Fruit fly (Drosophila melanogaster) whole organism, adult: ENCODE measurements around the gene Ir25a.

Source experiments
- CG11617 ChIP-seq: fragments of 200-800 bp; sonication (Bioruptor generic); optimal IDR thresholded peaks from 2 replicates; lab custom pipeline; 2017; ENCODE audit warnings: mild to moderate bottlenecking, missing biosample characterization, missing genetic modification reagents, missing genetic modification characterization
- CG12768 ChIP-seq: fragments of 200-800 bp; sonication (Bioruptor generic); optimal IDR thresholded peaks from 2 replicates; lab custom pipeline; 2017; ENCODE audit warnings: missing biosample characterization, missing genetic modification characterization, mild to moderate bottlenecking, moderate library complexity, missing genetic modification reagents
- CG14711 ChIP-seq: fragments of 200-800 bp; sonication (Bioruptor generic); optimal IDR thresholded peaks from 2 replicates; lab custom pipeline; 2018; ENCODE audit warnings: missing biosample characterization, mild to moderate bottlenecking, missing genetic modification characterization, moderate library complexity
- CG1620 ChIP-seq: fragments of 200-800 bp; sonication (Bioruptor generic); optimal IDR thresholded peaks from 2 replicates; lab custom pipeline; 2016; ENCODE audit warnings: missing biosample characterization, missing genetic modification characterization
- CG33017 ChIP-seq: fragments of 200-800 bp; sonication (Bioruptor generic); optimal IDR thresholded peaks from 2 replicates; lab custom pipeline; 2018; ENCODE audit warnings: missing biosample characterization, mild to moderate bottlenecking, missing genetic modification characterization, moderate library complexity
- CG5204 ChIP-seq: fragments of 200-800 bp; sonication (Bioruptor generic); optimal IDR thresholded peaks from 2 replicates; lab custom pipeline; 2016; ENCODE audit warnings: missing biosample characterization, missing genetic modification characterization
- CG7045 ChIP-seq: fragments of 200-800 bp; sonication (Bioruptor generic); optimal IDR thresholded peaks from 2 replicates; lab custom pipeline; 2017; ENCODE audit warnings: missing biosample characterization, mild to moderate bottlenecking, missing genetic modification characterization
- CG7101 ChIP-seq: fragments of 200-800 bp; sonication (Bioruptor generic); optimal IDR thresholded peaks from 2 replicates; lab custom pipeline; 2018; ENCODE audit warnings: missing biosample characterization, mild to moderate bottlenecking, missing genetic modification characterization, moderate library complexity
- Clk ChIP-seq: fragments of 200-800 bp; sonication (Bioruptor generic); optimal IDR thresholded peaks from 2 replicates; lab custom pipeline; 2017; ENCODE audit warnings: missing biosample characterization, missing genetic modification characterization
- Crg-1 ChIP-seq: fragments of 200-800 bp; sonication (Bioruptor generic); optimal IDR thresholded peaks from 2 replicates; lab custom pipeline; 2016; ENCODE audit warnings: missing biosample characterization, missing genetic modification characterization
- Hr96 ChIP-seq: fragments of 200-800 bp; sonication (Bioruptor generic); optimal IDR thresholded peaks from 2 replicates; lab custom pipeline; 2016; ENCODE audit warnings: missing biosample characterization, missing genetic modification characterization
- Mnt ChIP-seq: fragments of 200-800 bp; sonication (Bioruptor generic); optimal IDR thresholded peaks from 2 replicates; lab custom pipeline; 2016; ENCODE audit warnings: missing biosample characterization, mild to moderate bottlenecking, missing genetic modification characterization
- bab1 ChIP-seq: fragments of 200-800 bp; sonication (Bioruptor generic); optimal IDR thresholded peaks from 3 replicates; lab custom pipeline; 2019; ENCODE audit warnings: missing biosample characterization, mild to moderate bottlenecking, missing genetic modification characterization, moderate library complexity
- cic ChIP-seq: fragments of 200-800 bp; sonication (Bioruptor generic); optimal IDR thresholded peaks from 2 replicates; lab custom pipeline; 2017; ENCODE audit warnings: missing biosample characterization, mild to moderate bottlenecking, missing genetic modification characterization, moderate library complexity
- cnc ChIP-seq, 2 experiments: fragments of >200 bp; optimal IDR thresholded peaks; 2 replicates each; lab custom pipeline; 2017
- kay ChIP-seq: fragments of 200-800 bp; sonication (Bioruptor generic); peaks from one replicate; lab custom pipeline; 2016; ENCODE audit warnings: missing biosample characterization, missing genetic modification characterization, borderline replicate concordance
- ovo ChIP-seq: fragments of 200-800 bp; sonication (Bioruptor generic); optimal IDR thresholded peaks from 2 replicates; lab custom pipeline; 2016; ENCODE audit warnings: missing biosample characterization, missing genetic modification characterization
- pad ChIP-seq: fragments of 200-800 bp; sonication (Bioruptor generic); optimal IDR thresholded peaks from 3 replicates; lab custom pipeline; 2017; ENCODE audit warnings: missing biosample characterization, missing genetic modification characterization, mild to moderate bottlenecking, moderate library complexity, missing genetic modification reagents
- tj ChIP-seq: fragments of 200-800 bp; sonication (Bioruptor generic); optimal IDR thresholded peaks from 3 replicates; lab custom pipeline; 2017; ENCODE audit warnings: missing biosample characterization, mild to moderate bottlenecking, missing genetic modification characterization, moderate library complexity
- toe ChIP-seq: fragments of 200-800 bp; sonication (Bioruptor generic); optimal IDR thresholded peaks from 2 replicates; lab custom pipeline; 2016; ENCODE audit warnings: missing biosample characterization, missing genetic modification characterization

Ir25a gene

dm6 chr2L:4835091-4835689 is at the start of gene Ir25a:
Ir25a (minus strand) TSS chr2L:4835300.
- TF ChIP-seq CG5204 (GFP tag; lab: Kevin White, UChicago): no peak
- TF ChIP-seq kay (GFP tag; lab: Kevin White, UChicago): peak; percentile 96
- no peak for TF ChIP-seq Mnt (GFP tag; lab: Kevin White, UChicago)
- TF ChIP-seq CG11617 (GFP tag; lab: Kevin White, UChicago): no peak
- TF ChIP-seq CG7045: no peak

- TF ChIP-seq kay (GFP tag; lab: Kevin White, UChicago) (no peak), tj (peak; percentile 15), Mnt (GFP tag; lab: Kevin White, UChicago) (peak; percentile 7), cic (GFP tag; lab: Kevin White, UChicago) (no peak)
Observed at dm6 chr2L:4883023-4883392, 47.9 kb upstream of the Ir25a start, which contains the start of the genes Cf2 and CG3008. Cf2 (minus strand) TSS chr2L:4883107. CG3008 (plus strand) TSS chr2L:4883298.

- TF ChIP-seq pad (GFP tag; lab: Kevin White, UChicago): no peak
- no peak for TF ChIP-seq CG14711
- TF ChIP-seq bab1 (GFP tag; lab: Kevin White, UChicago): no peak
- no peak for TF ChIP-seq ovo (GFP tag; lab: Kevin White, UChicago)
- no peak for TF ChIP-seq CG7101 (tag; lab: Kevin White, UChicago)
- no peak for TF ChIP-seq toe (GFP tag; lab: Kevin White, UChicago)
Observed at dm6 chr2L:4882131-4883022, 47.3 kb upstream of the Ir25a start.

dm6 chr2L:4868383-4868782 is 33.3 kb upstream of the Ir25a start:
- no peak for TF ChIP-seq CG1620 (GFP tag; lab: Kevin White, UChicago)
- no peak for TF ChIP-seq CG7101 (tag; lab: Kevin White, UChicago)
- TF ChIP-seq tj: no peak
- TF ChIP-seq CG5204 (GFP tag; lab: Kevin White, UChicago): no peak
- no peak for TF ChIP-seq kay (GFP tag; lab: Kevin White, UChicago)
- TF ChIP-seq ovo (GFP tag; lab: Kevin White, UChicago): no peak
- TF ChIP-seq CG33017: no peak
- TF ChIP-seq Clk (GFP tag; lab: Kevin White, UChicago): no peak
- TF ChIP-seq toe (GFP tag; lab: Kevin White, UChicago): no peak
- no peak for TF ChIP-seq cic (GFP tag; lab: Kevin White, UChicago)
- no peak for TF ChIP-seq CG11617 (GFP tag; lab: Kevin White, UChicago)
- TF ChIP-seq CG12768 (GFP tag; lab: Kevin White, UChicago): no peak
- TF ChIP-seq Hr96 (GFP tag; lab: Kevin White, UChicago): no peak
- TF ChIP-seq cnc (optimal IDR thresholded peaks at IDR 0.05; lab: Kevin White, UChicago): no peak
- no peak for TF ChIP-seq pad (GFP tag; lab: Kevin White, UChicago)
- no peak for TF ChIP-seq CG7045
- TF ChIP-seq Crg-1 (GFP tag; lab: Kevin White, UChicago): no peak

- TF ChIP-seq CG12768 (GFP tag; lab: Kevin White, UChicago) (no peak), CG5204 (GFP tag; lab: Kevin White, UChicago) (no peak)
Observed at dm6 chr2L:4865400-4865799, 30.3 kb upstream of the Ir25a start.

dm6 chr2L:4861503-4861902 is 26.4 kb upstream of the Ir25a start:
- TF ChIP-seq CG14711 (no peak), Clk (GFP tag; lab: Kevin White, UChicago) (no peak), tj (no peak), kay (GFP tag; lab: Kevin White, UChicago) (no peak), ovo (GFP tag; lab: Kevin White, UChicago) (no peak), toe (GFP tag; lab: Kevin White, UChicago) (no peak), CG11617 (GFP tag; lab: Kevin White, UChicago) (no peak), Hr96 (GFP tag; lab: Kevin White, UChicago) (no peak), CG12768 (GFP tag; lab: Kevin White, UChicago) (no peak), CG7101 (tag; lab: Kevin White, UChicago) (no peak), Mnt (GFP tag; lab: Kevin White, UChicago) (no peak), cnc (optimal IDR thresholded peaks at IDR 0.05; lab: Kevin White, UChicago) (no peak), CG1620 (GFP tag; lab: Kevin White, UChicago) (no peak), CG5204 (GFP tag; lab: Kevin White, UChicago) (no peak), CG33017 (no peak), Crg-1 (GFP tag; lab: Kevin White, UChicago) (no peak), CG7045 (no peak), cic (GFP tag; lab: Kevin White, UChicago) (no peak), pad (GFP tag; lab: Kevin White, UChicago) (no peak), bab1 (GFP tag; lab: Kevin White, UChicago) (no peak)
